Fruit fly (Drosophila melanogaster) whole organism, embryonic: ENCODE results near the gene Cow.
A peak's percentile ranks its signal among the peaks of the same experiment; 100 is the strongest.

Experiments used
- Abd-B ChIP-seq: fragments of 200-800 bp; sonication (Bioruptor generic); optimal IDR thresholded peaks from 2 replicates; lab custom pipeline; 2018; ENCODE audit warnings: missing biosample characterization, mild to moderate bottlenecking, missing genetic modification characterization, moderate library complexity
- CG11696 ChIP-seq: fragments of 200-800 bp; sonication (Bioruptor generic); IDR thresholded peaks from 2 replicates; pipeline ENCODE4 v1.3.6; 2022; ENCODE audit warnings: missing biosample characterization, missing genetic modification characterization
- CG12155 ChIP-seq: fragments of 200-800 bp; sonication (Bioruptor generic); optimal IDR thresholded peaks from 3 replicates; lab custom pipeline; 2016; ENCODE audit warnings: missing biosample characterization, missing genetic modification characterization
- CG12942 ChIP-seq: fragments of 200-800 bp; sonication (Bioruptor generic); optimal IDR thresholded peaks from 3 replicates; lab custom pipeline; 2016; ENCODE audit warnings: missing biosample characterization, missing genetic modification characterization
- CG13287 ChIP-seq: fragments of 200-800 bp; sonication (Bioruptor generic); IDR thresholded peaks from 2 replicates; pipeline ENCODE4 v1.3.6; 2022; ENCODE audit warnings: missing biosample characterization, missing genetic modification characterization; ENCODE audit not compliant: partially characterized antibody
- CG13894 ChIP-seq: fragments of 200-800 bp; sonication (Bioruptor generic); optimal IDR thresholded peaks from 3 replicates; lab custom pipeline; 2018; ENCODE audit warnings: missing biosample characterization, mild to moderate bottlenecking, missing genetic modification characterization, moderate library complexity
- CG14441 ChIP-seq: fragments of 200-800 bp; sonication (Bioruptor generic); IDR thresholded peaks from 2 replicates; pipeline ENCODE4 v1.3.6; 2022; ENCODE audit warnings: missing biosample characterization, missing genetic modification characterization
- CG1529 ChIP-seq: fragments of 200-800 bp; sonication (Bioruptor generic); optimal IDR thresholded peaks from 3 replicates; lab custom pipeline; 2018; ENCODE audit warnings: missing biosample characterization, missing genetic modification characterization
- CG17186 ChIP-seq: fragments of 200-800 bp; sonication (Bioruptor generic); optimal IDR thresholded peaks from 3 replicates; lab custom pipeline; 2017; ENCODE audit warnings: missing biosample characterization, missing genetic modification reagents, missing genetic modification characterization
- CG17328 ChIP-seq: fragments of 200-800 bp; sonication (Bioruptor generic); IDR thresholded peaks from 2 replicates; pipeline ENCODE4 v1.3.6; 2022; ENCODE audit warnings: missing biosample characterization, missing genetic modification characterization
- CG2120 ChIP-seq: fragments of 200-800 bp; sonication (Bioruptor generic); optimal IDR thresholded peaks from 3 replicates; lab custom pipeline; 2016; ENCODE audit warnings: missing biosample characterization, missing genetic modification characterization
- CG2889 ChIP-seq: fragments of 200-800 bp; sonication (Bioruptor generic); IDR thresholded peaks from 3 replicates; pipeline ENCODE4 v1.3.6; 2022; ENCODE audit warnings: missing biosample characterization, missing genetic modification characterization
- CG30431 ChIP-seq: fragments of 200-800 bp; sonication (Bioruptor generic); optimal IDR thresholded peaks from 2 replicates; lab custom pipeline; 2017; ENCODE audit warnings: missing biosample characterization, missing genetic modification characterization
- CG33213 ChIP-seq: fragments of 200-800 bp; sonication (Bioruptor generic); optimal IDR thresholded peaks from 3 replicates; lab custom pipeline; 2016; ENCODE audit warnings: missing biosample characterization, missing genetic modification characterization
- CG33557 ChIP-seq: fragments of 200-800 bp; sonication (Bioruptor generic); optimal IDR thresholded peaks from 2 replicates; lab custom pipeline; 2019; ENCODE audit warnings: missing biosample characterization, mild to moderate bottlenecking, missing genetic modification characterization, moderate library complexity
- CG3847 ChIP-seq: fragments of 200-800 bp; sonication (Bioruptor generic); IDR thresholded peaks from 2 replicates; pipeline ENCODE4 v1.3.6; 2022; ENCODE audit warnings: missing biosample characterization, missing genetic modification characterization
- CG4404 ChIP-seq: fragments of 200-800 bp; sonication (Bioruptor generic); IDR thresholded peaks from 2 replicates; pipeline ENCODE4 v1.3.6; 2022; ENCODE audit warnings: missing biosample characterization, missing genetic modification characterization
- CG4707 ChIP-seq: fragments of 200-800 bp; sonication (Bioruptor generic); optimal IDR thresholded peaks from 2 replicates; lab custom pipeline; 2018; ENCODE audit warnings: missing biosample characterization, mild to moderate bottlenecking, missing genetic modification characterization, moderate library complexity
- CG6175 ChIP-seq: fragments of 200-800 bp; sonication (Bioruptor generic); IDR thresholded peaks from 3 replicates; pipeline ENCODE4 v1.3.6; 2022; ENCODE audit warnings: missing biosample characterization, missing genetic modification characterization
- CG6654 ChIP-seq: fragments of 200-800 bp; sonication (Bioruptor generic); optimal IDR thresholded peaks from 2 replicates; lab custom pipeline; 2017; ENCODE audit warnings: missing biosample characterization, mild to moderate bottlenecking, missing genetic modification characterization
- CG7556 ChIP-seq: fragments of 200-800 bp; sonication (Bioruptor generic); optimal IDR thresholded peaks from 2 replicates; lab custom pipeline; 2017; ENCODE audit warnings: missing biosample characterization, mild to moderate bottlenecking, missing genetic modification characterization
- CG9932 ChIP-seq: fragments of 200-800 bp; sonication (Bioruptor generic); IDR thresholded peaks from 2 replicates; pipeline ENCODE4 v1.3.6; 2022; ENCODE audit warnings: missing biosample characterization, missing genetic modification characterization
- Dfd ChIP-seq, 2 experiments: fragments of >200 bp; optimal IDR thresholded peaks; 2 replicates each; lab custom pipeline; 2017; ENCODE audit warnings: missing biosample characterization in 2 of 2, missing genetic modification characterization in 2 of 2
- Dref ChIP-seq: fragments of 200-800 bp; sonication (Bioruptor generic); IDR thresholded peaks from 2 replicates; pipeline ENCODE4 v1.3.6; 2022; ENCODE audit warnings: missing biosample characterization, missing genetic modification characterization
- ERR ChIP-seq: fragments of 200-800 bp; sonication (Bioruptor generic); optimal IDR thresholded peaks from 2 replicates; lab custom pipeline; 2016; ENCODE audit warnings: missing biosample characterization, missing genetic modification characterization
- Hand ChIP-seq: fragments of 200-800 bp; sonication (Bioruptor generic); optimal IDR thresholded peaks from 2 replicates; lab custom pipeline; 2017; ENCODE audit warnings: mild to moderate bottlenecking, missing biosample characterization, missing genetic modification reagents, missing genetic modification characterization
- Kr ChIP-seq: fragments of 200-800 bp; sonication (Bioruptor generic); optimal IDR thresholded peaks from 2 replicates; lab custom pipeline; 2017; ENCODE audit warnings: missing biosample characterization, mild to moderate bottlenecking, missing genetic modification characterization
- MESR4 ChIP-seq: fragments of 200-800 bp; sonication (Bioruptor generic); optimal IDR thresholded peaks from 2 replicates; lab custom pipeline; 2018; ENCODE audit warnings: missing biosample characterization, mild to moderate bottlenecking, missing genetic modification characterization, moderate library complexity
- Meics ChIP-seq: fragments of 200-800 bp; sonication (Bioruptor generic); optimal IDR thresholded peaks from 2 replicates; lab custom pipeline; 2017; ENCODE audit warnings: missing biosample characterization, mild to moderate bottlenecking, missing genetic modification characterization
- NC2α ChIP-seq: fragments of 200-800 bp; sonication (Bioruptor generic); optimal IDR thresholded peaks from 2 replicates; lab custom pipeline; 2016; ENCODE audit warnings: missing biosample characterization, missing genetic modification characterization
- Side ChIP-seq: fragments of 200-800 bp; sonication (Bioruptor generic); optimal IDR thresholded peaks from 2 replicates; lab custom pipeline; 2016; ENCODE audit warnings: missing biosample characterization, missing genetic modification characterization
- Sox100B ChIP-seq: fragments of 200-800 bp; sonication (Bioruptor generic); optimal IDR thresholded peaks from 3 replicates; lab custom pipeline; 2018; ENCODE audit warnings: missing biosample characterization, mild to moderate bottlenecking, missing genetic modification characterization
- Sry-β ChIP-seq: fragments of 200-800 bp; sonication (Bioruptor generic); optimal IDR thresholded peaks from 2 replicates; lab custom pipeline; 2018; ENCODE audit warnings: missing biosample characterization, mild to moderate bottlenecking, missing genetic modification characterization, moderate library complexity
- Sry-δ ChIP-seq: fragments of 200-800 bp; sonication (Bioruptor generic); optimal IDR thresholded peaks from 2 replicates; lab custom pipeline; 2016; ENCODE audit warnings: missing biosample characterization, missing genetic modification characterization
- Ssrp ChIP-seq: fragments of 200-800 bp; sonication (Bioruptor generic); optimal IDR thresholded peaks from 2 replicates; lab custom pipeline; 2018; ENCODE audit warnings: missing biosample characterization, mild to moderate bottlenecking, missing genetic modification characterization, moderate library complexity
- abd-A ChIP-seq: fragments of 200-800 bp; sonication (Bioruptor generic); optimal IDR thresholded peaks from 3 replicates; lab custom pipeline; 2019; ENCODE audit warnings: missing biosample characterization, mild to moderate bottlenecking, missing genetic modification characterization, moderate library complexity
- bowl ChIP-seq: fragments of 200-800 bp; sonication (Bioruptor generic); IDR thresholded peaks from 2 replicates; pipeline ENCODE4 v1.3.6; 2022; ENCODE audit warnings: missing biosample characterization, missing genetic modification characterization
- bsh ChIP-seq, 2 experiments: fragments of 200-800 bp; sonication (Bioruptor generic); optimal IDR thresholded peaks; 2 replicates each; lab custom pipeline; 2017 to 2018; ENCODE audit warnings: mild to moderate bottlenecking in 2 of 2, missing biosample characterization in 2 of 2, missing genetic modification characterization in 2 of 2, moderate library complexity in 1 of 2
- chn ChIP-seq: fragments of 200-800 bp; sonication (Bioruptor generic); optimal IDR thresholded peaks from 2 replicates; lab custom pipeline; 2016; ENCODE audit warnings: missing biosample characterization, missing genetic modification characterization
- dmrt99B ChIP-seq: fragments of 200-800 bp; sonication (Bioruptor generic); optimal IDR thresholded peaks from 2 replicates; lab custom pipeline; 2018; ENCODE audit warnings: missing biosample characterization, mild to moderate bottlenecking, missing genetic modification characterization, moderate library complexity
- en ChIP-seq: fragments of 200-800 bp; sonication (Bioruptor generic); optimal IDR thresholded peaks from 2 replicates; lab custom pipeline; 2016; ENCODE audit warnings: missing biosample characterization, missing genetic modification characterization
- jigr1 ChIP-seq: fragments of 200-800 bp; sonication (Bioruptor generic); IDR thresholded peaks from 3 replicates; pipeline ENCODE4 v1.3.6; 2022; ENCODE audit warnings: missing biosample characterization, missing genetic modification characterization
- klu ChIP-seq: fragments of 200-800 bp; sonication (Bioruptor generic); IDR thresholded peaks from 2 replicates; pipeline ENCODE4 v1.3.6; 2022; ENCODE audit warnings: missing biosample characterization, missing genetic modification characterization
- sc ChIP-seq, 3 experiments: fragments of >200 bp in 2 of 3; fragments of 200-800 bp in 1 of 3; sonication (Bioruptor generic) in 1 of 3; optimal IDR thresholded peaks; 2 replicates in 2 of 3; 3 replicates in 1 of 3; lab custom pipeline; 2017; ENCODE audit warnings: mild to moderate bottlenecking in 1 of 3, missing biosample characterization in 1 of 3, missing genetic modification characterization in 1 of 3, missing genetic modification reagents in 1 of 3
- sens-2 ChIP-seq: fragments of 200-800 bp; sonication (Bioruptor generic); IDR thresholded peaks from 2 replicates; pipeline ENCODE4 v1.3.6; 2022; ENCODE audit warnings: missing biosample characterization, missing genetic modification characterization
- slp2 ChIP-seq: fragments of 200-800 bp; sonication (Bioruptor generic); optimal IDR thresholded peaks from 2 replicates; lab custom pipeline; 2016; ENCODE audit warnings: missing biosample characterization, missing genetic modification characterization
- ssp ChIP-seq: fragments of 200-800 bp; sonication (Bioruptor generic); IDR thresholded peaks from 2 replicates; pipeline ENCODE4 v1.3.6; 2022; ENCODE audit warnings: missing biosample characterization, missing genetic modification characterization
- trh ChIP-seq: fragments of 200-800 bp; sonication (Bioruptor generic); optimal IDR thresholded peaks from 2 replicates; lab custom pipeline; 2016; ENCODE audit warnings: missing biosample characterization, missing genetic modification characterization
- vnd ChIP-seq: fragments of 200-800 bp; sonication (Bioruptor generic); IDR thresholded peaks from 3 replicates; pipeline ENCODE4 v1.3.6; 2022; ENCODE audit warnings: missing biosample characterization, missing genetic modification characterization; ENCODE audit not compliant: partially characterized antibody
- wdn ChIP-seq: fragments of 200-800 bp; sonication (Bioruptor generic); IDR thresholded peaks from 2 replicates; pipeline ENCODE4 v1.3.6; 2022; ENCODE audit warnings: missing biosample characterization, missing genetic modification characterization

Cow gene

dm6 chr3R:23048690-23049118 lies 63.8 kb downstream of the Cow start (continued):
- no peak for TF ChIP-seq ERR (GFP tag; lab: Kevin White, UChicago)
- TF ChIP-seq CG17186 (GFP tag; lab: Kevin White, UChicago) = no peak
- peak; percentile 37 for TF ChIP-seq CG12155 (GFP tag; lab: Kevin White, UChicago)
- TF ChIP-seq CG6175 (GFP tag; lab: Robert Waterston, UW) = no peak
- TF ChIP-seq CG2120 (GFP tag; lab: Kevin White, UChicago) = peak; percentile 57
- peak; percentile 92 for TF ChIP-seq dmrt99B (tag; lab: Kevin White, UChicago)
- peak; percentile 50; the same call in 1 of the 2 replicates for TF ChIP-seq CG17328 (GFP tag; lab: Robert Waterston, UW)
- TF ChIP-seq Dref (GFP tag; lab: Robert Waterston, UW) = no peak
- no peak for TF ChIP-seq jigr1 (GFP tag; lab: Robert Waterston, UW)
- TF ChIP-seq CG12942 (GFP tag; lab: Kevin White, UChicago) = peak; percentile 56
- peak; percentile 61; the same call in 1 of the 2 replicates for TF ChIP-seq CG14441 (GFP tag; lab: Robert Waterston, UW)
- TF ChIP-seq Ssrp (tag; lab: Kevin White, UChicago) = peak; percentile 79
- TF ChIP-seq sc (optimal IDR thresholded peaks at IDR 0.05; lab: Kevin White, UChicago) = no peak
- TF ChIP-seq sc (GFP tag; optimal IDR thresholded peaks at IDR 0.05; lab: Kevin White, UChicago) = peak; percentile 62
- TF ChIP-seq sens-2 (GFP tag; lab: Robert Waterston, UW) = peak; percentile 6; the same call in 1 of the 2 replicates
- TF ChIP-seq CG11696 = peak; percentile 10; the same call in 1 of the 2 replicates
- TF ChIP-seq MESR4 (GFP tag; lab: Kevin White, UChicago) = no peak
- TF ChIP-seq Sox100B (GFP tag; lab: Kevin White, UChicago) = peak; percentile 85
- peak; percentile 72 for TF ChIP-seq Meics (GFP tag; lab: Kevin White, UChicago)
- TF ChIP-seq NC2α (GFP tag; lab: Kevin White, UChicago) = no peak
- TF ChIP-seq vnd = no peak
- TF ChIP-seq Side (GFP tag; lab: Kevin White, UChicago) = no peak
- TF ChIP-seq CG30431 (GFP tag; lab: Kevin White, UChicago) = peak; percentile 37
- TF ChIP-seq CG7556 = peak; percentile 84
- peak; percentile 43 for TF ChIP-seq CG3847 (GFP tag; lab: Robert Waterston, UW)
- TF ChIP-seq CG2889 (GFP tag; lab: Robert Waterston, UW) = no peak
- peak; percentile 46 for TF ChIP-seq slp2 (GFP tag; lab: Kevin White, UChicago)
- peak; percentile 64 for TF ChIP-seq CG1529
- no peak for TF ChIP-seq abd-A (tag; lab: Kevin White, UChicago)
- TF ChIP-seq CG33213 (GFP tag; lab: Kevin White, UChicago) = no peak
- no peak for TF ChIP-seq CG4707 (GFP tag; lab: Kevin White, UChicago)
- TF ChIP-seq bsh (GFP tag; optimal IDR thresholded peaks at IDR 0.05; lab: Kevin White, UChicago) = peak; percentile 68 to 81
- no peak for TF ChIP-seq CG13287 (GFP tag; lab: Robert Waterston, UW)
- TF ChIP-seq Kr (GFP tag; lab: Kevin White, UChicago) = no peak
- TF ChIP-seq ssp (GFP tag; lab: Robert Waterston, UW) = peak; percentile 53; the same call in 1 of the 2 replicates
- TF ChIP-seq CG13894 = no peak
- TF ChIP-seq CG6654 (GFP tag; lab: Kevin White, UChicago) = peak; percentile 60
- TF ChIP-seq CG9932 (GFP tag; lab: Robert Waterston, UW) = peak; percentile 47; the same call in 1 of the 2 replicates
- peak; percentile 70 for TF ChIP-seq Abd-B
- no peak for TF ChIP-seq CG33557 (GFP tag; lab: Kevin White, UChicago)
- TF ChIP-seq en = peak; percentile 31
- TF ChIP-seq klu (GFP tag; lab: Robert Waterston, UW) = peak; percentile 35; the same call in 1 of the 2 replicates
- 0 out of 2 replicates have a peak, but pooled peaks have one; percentile 23 for TF ChIP-seq CG4404 (GFP tag; lab: Robert Waterston, UW)
- TF ChIP-seq Sry-β (GFP tag; lab: Kevin White, UChicago) = no peak
- TF ChIP-seq Hand (GFP tag; lab: Kevin White, UChicago) = peak; percentile 21
- no peak for TF ChIP-seq Dfd (GFP tag; optimal IDR thresholded peaks at IDR 0.05; lab: Kevin White, UChicago)
- 0 out of 2 replicates have a peak, but pooled peaks have one; percentile 36 for TF ChIP-seq wdn (GFP tag; lab: Robert Waterston, UW)
- TF ChIP-seq trh (GFP tag; lab: Kevin White, UChicago) = peak; percentile 59
- TF ChIP-seq bowl (GFP tag; lab: Robert Waterston, UW) = no peak
- TF ChIP-seq chn (GFP tag; lab: Kevin White, UChicago) = peak; percentile 31
- no peak for TF ChIP-seq Sry-δ
